Worm (Caenorhabditis elegans) whole organism, L2 larva: Measurements from ENCODE around the gene unc-9.

Experiments used
- Y55F3AM.14 ChIP-seq: fragments of 200-800 bp; sonication (Bioruptor generic); optimal IDR thresholded peaks from 2 replicates; lab custom pipeline; 2018; ENCODE audit warnings: mild to moderate bottlenecking, missing genetic modification characterization, missing compliant biosample characterization
- crh-2 ChIP-seq: sonication (generic microtip); optimal IDR thresholded peaks from 2 replicates; lab custom pipeline; 2017; ENCODE audit warnings: missing biosample characterization, missing genetic modification characterization
- fos-1 ChIP-seq: fragments of 150-350 bp; optimal IDR thresholded peaks from 2 replicates; lab custom pipeline; 2014; ENCODE audit warnings: missing biosample characterization, missing genetic modification characterization
- lin-13 ChIP-seq: fragments of 150-350 bp; optimal IDR thresholded peaks from 2 replicates; lab custom pipeline; 2014; ENCODE audit warnings: missing biosample characterization, missing genetic modification reagents, missing genetic modification characterization
- nhr-10 ChIP-seq: sonication (generic microtip); optimal IDR thresholded peaks from 2 replicates; lab custom pipeline; 2017; ENCODE audit warnings: missing biosample characterization, missing genetic modification characterization
- nhr-25 ChIP-seq: fragments of 150-350 bp; sonication (generic microtip); optimal IDR thresholded peaks from 3 replicates; lab custom pipeline; 2014; ENCODE audit warnings: missing biosample characterization, missing genetic modification characterization
- skn-1 ChIP-seq: sonication (generic microtip); optimal IDR thresholded peaks from 2 replicates; lab custom pipeline; 2017; ENCODE audit warnings: missing biosample characterization, missing genetic modification characterization
- snpc-4 ChIP-seq: fragments of 150-350 bp; optimal IDR thresholded peaks from 2 replicates; lab custom pipeline; 2014; ENCODE audit warnings: missing biosample characterization, missing genetic modification characterization
- ztf-11 ChIP-seq: sonication (generic microtip); optimal IDR thresholded peaks from 2 replicates; lab custom pipeline; 2017; ENCODE audit warnings: missing biosample characterization, missing genetic modification characterization
- ztf-4 ChIP-seq: fragments of 150-350 bp; optimal IDR thresholded peaks from 2 replicates; lab custom pipeline; 2014; ENCODE audit warnings: missing biosample characterization, missing genetic modification characterization

DNA sequence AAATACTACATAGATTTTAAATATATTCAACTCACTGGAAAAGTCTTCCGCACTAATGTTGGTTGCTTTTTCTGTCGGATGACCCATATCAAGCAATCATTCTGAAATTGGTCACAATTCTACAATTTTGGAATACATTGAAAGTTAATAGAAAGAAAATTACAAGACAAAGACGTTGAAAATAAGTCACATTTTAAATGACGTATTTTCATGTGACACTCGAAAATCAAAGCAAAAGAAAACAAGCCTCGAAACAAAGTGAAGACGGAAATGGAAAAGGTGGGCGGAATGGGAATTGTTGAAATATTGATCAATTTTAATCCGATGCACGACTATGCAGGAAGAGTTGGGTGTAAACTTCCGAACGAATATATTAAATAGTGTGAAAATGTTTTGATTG lies 31.6 kb upstream of the unc-9 start, which contains the start of gene mob-2:
- TF ChIP-seq crh-2, result no peak
- no peak for TF ChIP-seq Y55F3AM.14 (GFP tag; lab: Kevin White, UChicago)
- no peak for TF ChIP-seq fos-1
- TF ChIP-seq nhr-10, result no peak
- TF ChIP-seq ztf-4 (tag; lab: Kevin White, UChicago), result no peak
- no peak for TF ChIP-seq ztf-11 (tag; lab: Kevin White, UChicago)
- TF ChIP-seq skn-1 (tag; lab: Kevin White, UChicago), result no peak
- no peak for TF ChIP-seq lin-13 (GFP tag; lab: Kevin White, UChicago)
- no peak for TF ChIP-seq nhr-25 (tag; lab: Kevin White, UChicago)
- no peak for TF ChIP-seq snpc-4 (tag; lab: Kevin White, UChicago)
